Fruit fly (Drosophila melanogaster) whole organism, wandering third instar larva: ENCODE data around the gene dmt.
A peak's percentile ranks its signal among the peaks of the same experiment; 100 is the strongest.

ENCODE experiments used
- Dfd ChIP-seq: fragments of >200 bp; optimal IDR thresholded peaks from 2 replicates; lab custom pipeline; 2017; ENCODE audit warnings: missing biosample characterization, missing genetic modification characterization
- Hnf4 ChIP-seq: fragments of 200-800 bp; sonication (Bioruptor generic); optimal IDR thresholded peaks from 2 replicates; lab custom pipeline; 2016; ENCODE audit warnings: missing biosample characterization, mild to moderate bottlenecking, missing genetic modification characterization
- Hr83 ChIP-seq: fragments of 200-300 bp; sonication (Bioruptor generic); optimal IDR thresholded peaks from 2 replicates; lab custom pipeline; 2016; ENCODE audit warnings: missing biosample characterization, mild to moderate bottlenecking, missing genetic modification characterization, moderate library complexity; ENCODE audit not compliant: poor library complexity, severe bottlenecking
- Vsx2 ChIP-seq: fragments of 200-300, 225-300 bp; sonication (Bioruptor generic); optimal IDR thresholded peaks from 2 replicates; lab custom pipeline; 2018; ENCODE audit warnings: missing biosample characterization, missing genetic modification characterization; ENCODE audit not compliant: partially characterized antibody
- br ChIP-seq: fragments of 200-800 bp; sonication (Bioruptor generic); optimal IDR thresholded peaks from 2 replicates; lab custom pipeline; 2016; ENCODE audit warnings: missing biosample characterization, missing genetic modification characterization
- dl ChIP-seq, 2 experiments: fragments of 175-275, 200-275 bp in 1 of 2; fragments of 200-275 bp in 1 of 2; sonication (Bioruptor generic); optimal IDR thresholded peaks; lab custom pipeline; 2018; ENCODE audit warnings: mild to moderate bottlenecking in 2 of 2, missing biosample characterization in 2 of 2, missing genetic modification characterization in 2 of 2, moderate library complexity in 2 of 2; ENCODE audit not compliant: partially characterized antibody in 2 of 2, insufficient read depth in 1 of 2
- ey ChIP-seq: fragments of 200-800 bp; sonication (Bioruptor generic); optimal IDR thresholded peaks from 2 replicates; lab custom pipeline; 2016; ENCODE audit warnings: missing biosample characterization, missing genetic modification characterization
- fru ChIP-seq: fragments of 200-800 bp; sonication (Bioruptor generic); optimal IDR thresholded peaks from 3 replicates; lab custom pipeline; 2016; ENCODE audit warnings: missing biosample characterization, mild to moderate bottlenecking, missing genetic modification characterization
- h ChIP-seq: fragments of 200-800 bp; sonication (Bioruptor generic); optimal IDR thresholded peaks from 3 replicates; lab custom pipeline; 2016; ENCODE audit warnings: missing biosample characterization, mild to moderate bottlenecking, missing genetic modification characterization
- pan ChIP-seq: fragments of >200 bp; optimal IDR thresholded peaks from 2 replicates; lab custom pipeline; 2017
- psq ChIP-seq: fragments of 200-800 bp; sonication (Bioruptor generic); optimal IDR thresholded peaks from 3 replicates; lab custom pipeline; 2017; ENCODE audit warnings: missing biosample characterization, mild to moderate bottlenecking, missing genetic modification characterization, moderate library complexity
- rgr ChIP-seq: fragments of 200-800 bp; sonication (Bioruptor generic); optimal IDR thresholded peaks from 3 replicates; lab custom pipeline; 2016; ENCODE audit warnings: missing biosample characterization, mild to moderate bottlenecking, missing genetic modification characterization
- usp ChIP-seq: fragments of >200 bp; optimal IDR thresholded peaks from 2 replicates; lab custom pipeline; 2017; ENCODE audit warnings: missing biosample characterization, missing genetic modification characterization

- peak; percentile 70 for TF ChIP-seq Hr83
- no peak for TF ChIP-seq pan (lab: Kevin White, UChicago)
- TF ChIP-seq dl (GFP tag; optimal IDR thresholded peaks at IDR 0.05; lab: Kevin White, UChicago; ENCODE audit: insufficient read depth in 1 of 2, partially characterized antibody in 2 of 2): peak in 1 of 2 experiments; percentile 75
- TF ChIP-seq Dfd (GFP tag; lab: Kevin White, UChicago): peak; percentile 77
- TF ChIP-seq br: no peak
- peak; percentile 23 for TF ChIP-seq rgr (GFP tag; lab: Kevin White, UChicago)
- TF ChIP-seq fru (GFP tag; lab: Kevin White, UChicago): no peak
- TF ChIP-seq usp (GFP tag; lab: Kevin White, UChicago): no peak
- TF ChIP-seq psq (GFP tag; lab: Kevin White, UChicago): peak; percentile 6
- peak; percentile 62 for TF ChIP-seq h (GFP tag; lab: Kevin White, UChicago)
- no peak for TF ChIP-seq Hnf4 (GFP tag; lab: Kevin White, UChicago)
- no peak for TF ChIP-seq Vsx2 (GFP tag; lab: Kevin White, UChicago)
- TF ChIP-seq ey: no peak
Observed at dm6 chr3R:9704183-9705007, 6.5 kb upstream of the dmt start.
